Fruit fly (Drosophila melanogaster) S2 (cell line): ENCODE data around the gene Mst27D.

Experiments
- CG8478 ChIP-seq: fragments of >200 bp; optimal IDR thresholded peaks from 2 replicates; lab custom pipeline; 2018
- CTCF ChIP-seq, 2 experiments: fragments of >200 bp; optimal IDR thresholded peaks; 2 replicates each; lab custom pipeline; 2018

- no peak for TF ChIP-seq CG8478 (lab: Kevin White, UChicago)
- no peak for TF ChIP-seq CTCF (optimal IDR thresholded peaks at IDR 0.05; lab: Kevin White, UChicago)
Measured at dm6 chr2L:7026308-7026707, 34.3 kb downstream of the Mst27D start.
